Worm (Caenorhabditis elegans) whole organism, L1 larva: Measurements from ENCODE around the gene F25B5.5.

Source experiments
- C04F5.9 ChIP-seq: sonication (generic microtip); optimal IDR thresholded peaks from 2 replicates; lab custom pipeline; 2016; ENCODE audit warnings: missing genetic modification characterization, missing compliant biosample characterization
- C16A3.4 ChIP-seq: fragments of 150-350 bp; optimal IDR thresholded peaks from 2 replicates; lab custom pipeline; 2014; ENCODE audit warnings: missing biosample characterization, missing genetic modification characterization
- C34B4.2 ChIP-seq: sonication (generic microtip); optimal IDR thresholded peaks from 2 replicates; lab custom pipeline; 2017; ENCODE audit warnings: mild to moderate bottlenecking, missing genetic modification characterization, missing compliant biosample characterization
- F16B12.6 ChIP-seq: fragments of 150-350 bp; optimal IDR thresholded peaks from 2 replicates; lab custom pipeline; 2014; ENCODE audit warnings: missing biosample characterization, missing genetic modification characterization
- aha-1 ChIP-seq: fragments of 150-350 bp; optimal IDR thresholded peaks from 2 replicates; lab custom pipeline; 2014; ENCODE audit warnings: missing biosample characterization, missing genetic modification characterization
- alr-1 ChIP-seq: fragments of 200-800 bp; sonication (Bioruptor generic); optimal IDR thresholded peaks from 2 replicates; lab custom pipeline; 2018; ENCODE audit warnings: borderline replicate concordance, mild to moderate bottlenecking, missing genetic modification characterization, missing compliant biosample characterization
- aly-2 ChIP-seq: fragments of 150-350 bp; optimal IDR thresholded peaks from 2 replicates; lab custom pipeline; 2014; ENCODE audit warnings: missing biosample characterization, missing genetic modification characterization
- blmp-1 ChIP-seq: fragments of 150-350 bp; optimal IDR thresholded peaks from 2 replicates; lab custom pipeline; 2014; ENCODE audit warnings: missing biosample characterization, missing genetic modification characterization
- ceh-63 ChIP-seq: fragments of 200-800 bp; sonication (Bioruptor generic); optimal IDR thresholded peaks from 2 replicates; lab custom pipeline; 2018; ENCODE audit warnings: mild to moderate bottlenecking, missing genetic modification characterization, missing compliant biosample characterization
- ceh-8 ChIP-seq: fragments of 200-800 bp; sonication (Bioruptor generic); optimal IDR thresholded peaks from 2 replicates; lab custom pipeline; 2018; ENCODE audit warnings: mild to moderate bottlenecking, missing genetic modification characterization, moderate library complexity, missing compliant biosample characterization
- ceh-88 ChIP-seq: fragments of 200-800 bp; sonication (Bioruptor generic); IDR thresholded peaks from 2 replicates; pipeline ENCODE4 v1.3.6; 2022; ENCODE audit warnings: missing genetic modification characterization, missing compliant biosample characterization
- ceh-90 ChIP-seq: sonication (generic microtip); optimal IDR thresholded peaks from 2 replicates; lab custom pipeline; 2016; ENCODE audit warnings: missing genetic modification characterization, missing compliant biosample characterization
- dpl-1 ChIP-seq, 3 experiments: fragments of 150-350 bp in 2 of 3; sonication (generic microtip) in 1 of 3; optimal IDR thresholded peaks; 2 replicates each; lab custom pipeline; 2014 to 2017; ENCODE audit warnings: missing biosample characterization in 3 of 3, missing genetic modification characterization in 3 of 3, missing genetic modification reagents in 3 of 3
- dsc-1 ChIP-seq: sonication (generic microtip); optimal IDR thresholded peaks from 2 replicates; lab custom pipeline; 2016; ENCODE audit warnings: mild to moderate bottlenecking, missing genetic modification characterization, missing compliant biosample characterization
- efl-1 ChIP-seq, 4 experiments: fragments of 150-350 bp; optimal IDR thresholded peaks in 3 of 4; peaks in 1 of 4; 1 replicate in 1 of 4; 2 replicates in 3 of 4; lab custom pipeline; 2014; ENCODE audit warnings: missing biosample characterization in 2 of 4, missing genetic modification characterization in 2 of 4, missing genetic modification reagents in 2 of 4
- efl-3 ChIP-seq: fragments of 200-800 bp; sonication (Bioruptor generic); optimal IDR thresholded peaks from 2 replicates; lab custom pipeline; 2018; ENCODE audit warnings: mild to moderate bottlenecking, missing genetic modification characterization, missing compliant biosample characterization
- egl-27 ChIP-seq, 2 experiments: fragments of 150-350 bp in 1 of 2; sonication (generic microtip); optimal IDR thresholded peaks; 3 replicates each; lab custom pipeline; 2017 to 2018; ENCODE audit warnings: missing biosample characterization in 2 of 2, missing genetic modification characterization in 2 of 2, missing genetic modification reagents in 2 of 2
- elt-2 ChIP-seq: sonication (generic microtip); optimal IDR thresholded peaks from 2 replicates; lab custom pipeline; 2016; ENCODE audit warnings: missing genetic modification characterization, mild to moderate bottlenecking, inconsistent platforms, missing compliant biosample characterization, missing genetic modification reagents
- elt-3 ChIP-seq, 6 experiments: fragments of 150-350 bp in 1 of 6; sonication (generic microtip); optimal IDR thresholded peaks; 2 replicates each; lab custom pipeline; 2017 to 2018; ENCODE audit warnings: missing biosample characterization in 6 of 6, missing genetic modification characterization in 6 of 6, inconsistent platforms in 1 of 6
- ets-5 ChIP-seq: fragments of 200-800 bp; sonication (Bioruptor generic); IDR thresholded peaks from 2 replicates; pipeline ENCODE4 v1.3.6; 2022; ENCODE audit warnings: missing genetic modification characterization, missing compliant biosample characterization
- fkh-10 ChIP-seq: sonication (generic microtip); optimal IDR thresholded peaks from 2 replicates; lab custom pipeline; 2017; ENCODE audit warnings: missing biosample characterization, missing genetic modification reagents, missing genetic modification characterization
- hlh-4 ChIP-seq: sonication (generic microtip); optimal IDR thresholded peaks from 2 replicates; lab custom pipeline; 2016; ENCODE audit warnings: mild to moderate bottlenecking, missing genetic modification characterization, missing compliant biosample characterization
- isw-1 ChIP-seq: fragments of 200-800 bp; sonication (Bioruptor generic); IDR thresholded peaks from 2 replicates; pipeline ENCODE4 v1.3.6; 2022; ENCODE audit warnings: missing genetic modification characterization, missing compliant biosample characterization
- lin-13 ChIP-seq: fragments of 150-350 bp; optimal IDR thresholded peaks from 2 replicates; lab custom pipeline; 2014; ENCODE audit warnings: missing biosample characterization, missing genetic modification reagents, missing genetic modification characterization
- lin-14 ChIP-seq: fragments of 200-800 bp; sonication (Bioruptor generic); optimal IDR thresholded peaks from 2 replicates; lab custom pipeline; 2018; ENCODE audit warnings: mild to moderate bottlenecking, missing genetic modification characterization, moderate library complexity, missing compliant biosample characterization
- lin-39 ChIP-seq: fragments of 150-350 bp; optimal IDR thresholded peaks from 2 replicates; lab custom pipeline; 2014; ENCODE audit warnings: missing biosample characterization, missing genetic modification reagents, missing genetic modification characterization
- lir-3 ChIP-seq: sonication (generic microtip); optimal IDR thresholded peaks from 2 replicates; lab custom pipeline; 2016; ENCODE audit warnings: mild to moderate bottlenecking, missing genetic modification characterization, moderate library complexity, missing compliant biosample characterization; ENCODE audit not compliant: poor library complexity
- mdl-1 ChIP-seq, 2 experiments: fragments of 150-350 bp; optimal IDR thresholded peaks; 2 replicates each; lab custom pipeline; 2014 to 2017; ENCODE audit warnings: missing biosample characterization in 2 of 2, missing genetic modification characterization in 2 of 2, inconsistent platforms in 1 of 2
- mef-2 ChIP-seq: fragments of 150-350 bp; optimal IDR thresholded peaks from 2 replicates; lab custom pipeline; 2014; ENCODE audit warnings: missing biosample characterization, missing genetic modification characterization
- mep-1 ChIP-seq: fragments of 150-350 bp; optimal IDR thresholded peaks from 2 replicates; lab custom pipeline; 2014; ENCODE audit warnings: missing biosample characterization, missing genetic modification characterization
- nhr-11 ChIP-seq: fragments of 150-350 bp; optimal IDR thresholded peaks from 2 replicates; lab custom pipeline; 2014; ENCODE audit warnings: missing biosample characterization, missing genetic modification characterization
- nhr-19 ChIP-seq: fragments of 200-800 bp; sonication (Bioruptor generic); conservative IDR thresholded peaks from 2 replicates; pipeline ENCODE4 v1.3.6; 2022; ENCODE audit warnings: missing genetic modification characterization, missing compliant biosample characterization
- nhr-47 ChIP-seq: sonication (generic microtip); optimal IDR thresholded peaks from 2 replicates; lab custom pipeline; 2016; ENCODE audit warnings: mild to moderate bottlenecking, missing genetic modification characterization, moderate library complexity, missing compliant biosample characterization
- nhr-71 ChIP-seq: sonication (generic microtip); optimal IDR thresholded peaks from 2 replicates; lab custom pipeline; 2016; ENCODE audit warnings: mild to moderate bottlenecking, missing genetic modification characterization, moderate library complexity, missing compliant biosample characterization
- nhr-77 ChIP-seq: fragments of 150-350 bp; optimal IDR thresholded peaks from 2 replicates; lab custom pipeline; 2014; ENCODE audit warnings: missing biosample characterization, missing genetic modification characterization
- nhr-85 ChIP-seq: sonication (generic microtip); peaks from one replicate; lab custom pipeline; 2016; ENCODE audit warnings: missing genetic modification characterization, inconsistent platforms, missing compliant biosample characterization
- nhr-90 ChIP-seq: sonication (generic microtip); optimal IDR thresholded peaks from 2 replicates; lab custom pipeline; 2016; ENCODE audit warnings: mild to moderate bottlenecking, missing genetic modification characterization, missing compliant biosample characterization; ENCODE audit not compliant: poor library complexity
- pag-3 ChIP-seq: sonication (generic microtip); optimal IDR thresholded peaks from 2 replicates; lab custom pipeline; 2017; ENCODE audit warnings: missing genetic modification characterization, mild to moderate bottlenecking, missing compliant biosample characterization, antibody characterized with exemption, borderline replicate concordance; ENCODE audit not compliant: insufficient read depth
- pax-3 ChIP-seq: fragments of 200-800 bp; sonication (Bioruptor generic); optimal IDR thresholded peaks from 2 replicates; lab custom pipeline; 2018; ENCODE audit warnings: mild to moderate bottlenecking, missing genetic modification characterization, moderate library complexity, missing compliant biosample characterization
- pqm-1 ChIP-seq: sonication (generic microtip); optimal IDR thresholded peaks from 3 replicates; lab custom pipeline; 2017; ENCODE audit warnings: missing biosample characterization, missing genetic modification characterization
- rnt-1 ChIP-seq: sonication (generic microtip); optimal IDR thresholded peaks from 2 replicates; lab custom pipeline; 2016; ENCODE audit warnings: mild to moderate bottlenecking, missing genetic modification characterization, moderate library complexity, missing compliant biosample characterization
- skn-1 ChIP-seq: fragments of 150-350 bp; optimal IDR thresholded peaks from 2 replicates; lab custom pipeline; 2014; ENCODE audit warnings: missing biosample characterization, missing genetic modification characterization
- snu-23 ChIP-seq: sonication (generic microtip); optimal IDR thresholded peaks from 2 replicates; lab custom pipeline; 2016; ENCODE audit warnings: missing genetic modification characterization, missing compliant biosample characterization
- sox-4 ChIP-seq: sonication (generic microtip); optimal IDR thresholded peaks from 2 replicates; lab custom pipeline; 2016; ENCODE audit warnings: missing genetic modification characterization, missing compliant biosample characterization
- sptf-1 ChIP-seq: fragments of 150-350 bp; optimal IDR thresholded peaks from 2 replicates; lab custom pipeline; 2014; ENCODE audit warnings: missing biosample characterization, missing genetic modification characterization
- tlp-1 ChIP-seq: fragments of 150-350 bp; optimal IDR thresholded peaks from 2 replicates; lab custom pipeline; 2014; ENCODE audit warnings: missing biosample characterization, missing genetic modification characterization
- unc-130 ChIP-seq: fragments of 150-350 bp; optimal IDR thresholded peaks from 2 replicates; lab custom pipeline; 2017; ENCODE audit warnings: missing biosample characterization, missing genetic modification characterization, inconsistent platforms
- unc-30 ChIP-seq: sonication (generic microtip); optimal IDR thresholded peaks from 2 replicates; lab custom pipeline; 2017; ENCODE audit warnings: missing biosample characterization, missing genetic modification characterization
- unc-98 ChIP-seq: fragments of 200-800 bp; sonication (Bioruptor generic); IDR thresholded peaks from 2 replicates; pipeline ENCODE4 v1.3.6; 2022; ENCODE audit warnings: missing genetic modification characterization, missing compliant biosample characterization
- vab-15 ChIP-seq: sonication (generic microtip); optimal IDR thresholded peaks from 2 replicates; lab custom pipeline; 2017; ENCODE audit warnings: missing genotype, mild to moderate bottlenecking, missing genetic modification characterization, missing compliant biosample characterization
- ztf-11 ChIP-seq, 2 experiments: sonication (generic microtip); optimal IDR thresholded peaks; 2 replicates each; lab custom pipeline; 2016 to 2017; ENCODE audit warnings: missing genetic modification characterization in 2 of 2, missing biosample characterization in 1 of 2, missing compliant biosample characterization in 1 of 2

F25B5.5 gene

DNA sequence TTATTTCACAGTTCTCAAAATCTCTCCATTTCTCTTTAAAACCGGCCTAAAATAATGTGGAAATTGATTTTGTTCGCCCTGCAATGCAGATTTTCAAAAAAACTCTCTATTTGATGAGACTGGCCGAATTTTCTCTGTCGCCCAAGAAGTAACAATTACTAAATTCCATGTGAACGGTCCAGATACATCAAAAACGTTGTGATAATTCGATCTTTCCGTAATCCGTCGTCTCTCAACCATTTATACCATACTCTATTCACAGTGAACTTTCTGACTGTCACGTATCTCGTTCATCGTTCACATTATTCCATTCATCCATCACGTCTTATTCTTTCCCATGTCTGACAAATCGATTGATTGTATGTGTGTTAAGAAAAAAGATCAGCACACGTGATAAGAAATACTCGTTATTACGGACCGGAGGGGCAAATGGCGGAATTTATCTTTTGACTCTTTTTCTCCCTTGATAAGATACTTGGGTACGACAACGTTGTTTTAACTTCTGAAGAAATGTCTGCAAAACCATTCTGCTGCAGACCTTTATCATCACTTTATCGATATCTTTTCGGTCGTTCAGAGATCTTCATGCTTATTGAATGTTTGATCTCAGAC is 24.8 kb downstream of the F25B5.5 start (continued):
- no peak for TF ChIP-seq alr-1 (tag; lab: Kevin White, UChicago)
- no peak for TF ChIP-seq C16A3.4
- no peak for TF ChIP-seq ceh-8 (GFP tag; lab: Kevin White, UChicago)
- TF ChIP-seq F16B12.6 (tag; lab: Kevin White, UChicago): no peak
- TF ChIP-seq lir-3 (tag; lab: Kevin White, UChicago): no peak
- no peak for TF ChIP-seq egl-27 (tag; optimal IDR thresholded peaks at IDR 0.05; lab: Kevin White, UChicago)
- TF ChIP-seq elt-2 (tag; lab: Kevin White, UChicago): no peak
- TF ChIP-seq efl-3 (GFP tag; lab: Kevin White, UChicago): no peak
- no peak for TF ChIP-seq mef-2 (tag; lab: Kevin White, UChicago)
- no peak for TF ChIP-seq rnt-1
- peak; percentile 44 for TF ChIP-seq nhr-47 (tag; lab: Kevin White, UChicago)
- no peak for TF ChIP-seq ztf-11 (tag; optimal IDR thresholded peaks at IDR 0.05; lab: Kevin White, UChicago)
- TF ChIP-seq vab-15 (tag; lab: Kevin White, UChicago): no peak
- TF ChIP-seq C34B4.2: no peak
- TF ChIP-seq dsc-1: no peak
- TF ChIP-seq unc-98 (GFP tag; lab: Robert Waterston, UW): no peak
- TF ChIP-seq ceh-88 (GFP tag; lab: Robert Waterston, UW): no peak
- no peak for TF ChIP-seq C04F5.9
- no peak for TF ChIP-seq sox-4 (tag; lab: Kevin White, UChicago)
- no peak for TF ChIP-seq aly-2 (tag; lab: Kevin White, UChicago)
- TF ChIP-seq unc-30 (tag; lab: Kevin White, UChicago): no peak
- no peak for TF ChIP-seq mep-1 (tag; lab: Kevin White, UChicago)
- no peak for TF ChIP-seq ceh-63 (GFP tag; lab: Kevin White, UChicago)
- no peak for TF ChIP-seq pag-3
- peak; percentile 59 for TF ChIP-seq blmp-1 (tag; lab: Kevin White, UChicago)
- TF ChIP-seq lin-13: no peak
- no peak for TF ChIP-seq nhr-11 (tag; lab: Kevin White, UChicago)
- TF ChIP-seq snu-23 (GFP tag; lab: Kevin White, UChicago): peak; percentile 65
- peak; percentile 92 for TF ChIP-seq nhr-85 (tag; lab: Kevin White, UChicago)
- no peak for TF ChIP-seq tlp-1 (tag; lab: Kevin White, UChicago)
- no peak for TF ChIP-seq ceh-90 (tag; lab: Kevin White, UChicago)
- TF ChIP-seq lin-14 (GFP tag; lab: Kevin White, UChicago): peak; percentile 66
- peak; percentile 76 for TF ChIP-seq nhr-71 (tag; lab: Kevin White, UChicago)
- TF ChIP-seq aha-1 (tag; lab: Kevin White, UChicago): no peak
- peak; percentile 54 for TF ChIP-seq nhr-19 (GFP tag; lab: Robert Waterston, UW)
- TF ChIP-seq pqm-1 (tag; lab: Kevin White, UChicago): no peak
- no peak for TF ChIP-seq hlh-4 (tag; lab: Kevin White, UChicago)
- TF ChIP-seq dpl-1 (GFP tag; optimal IDR thresholded peaks at IDR 0.05; lab: Kevin White, UChicago): peak in 1 of 3 experiments; percentile 0
- no peak for TF ChIP-seq skn-1 (tag; lab: Kevin White, UChicago)
- no peak for TF ChIP-seq lin-39 (tag; lab: Kevin White, UChicago)
- no peak for TF ChIP-seq ets-5 (GFP tag; lab: Robert Waterston, UW)
- peak; percentile 42 to 96 (median 93) for TF ChIP-seq elt-3 (tag; optimal IDR thresholded peaks at IDR 0.05; lab: Kevin White, UChicago)
- peak in 1 of 2 experiments; percentile 67 for TF ChIP-seq mdl-1 (tag; optimal IDR thresholded peaks at IDR 0.05; lab: Kevin White, UChicago)
- TF ChIP-seq fkh-10 (GFP tag; lab: Kevin White, UChicago): no peak
- no peak for TF ChIP-seq isw-1 (GFP tag; lab: Robert Waterston, UW)
- no peak for TF ChIP-seq sptf-1 (tag; lab: Kevin White, UChicago)
- no peak for TF ChIP-seq unc-130 (tag; lab: Kevin White, UChicago)
- peak; percentile 63 for TF ChIP-seq nhr-90 (tag; lab: Kevin White, UChicago)
- no peak for TF ChIP-seq nhr-77
- no peak for TF ChIP-seq pax-3 (tag; lab: Kevin White, UChicago)
- TF ChIP-seq efl-1 (optimal IDR thresholded peaks at IDR 0.05; lab: Kevin White, UChicago): no peak
- peak in 1 of 2 experiments; percentile 92 for TF ChIP-seq efl-1 (GFP tag; optimal IDR thresholded peaks at IDR 0.05 in 1 of 2; lab: Kevin White, UChicago)
